Fruit fly (Drosophila melanogaster) whole organism, embryonic: ENCODE data around the gene CG11791.
A peak's percentile ranks its signal among the peaks of the same experiment; 100 is the strongest.

Experiments
- CG10209 ChIP-seq: fragments of 200-800 bp; sonication (Bioruptor generic); optimal IDR thresholded peaks from 3 replicates; lab custom pipeline; 2017; ENCODE audit warnings: missing biosample characterization, mild to moderate bottlenecking, missing genetic modification characterization, missing genetic modification reagents
- CG10274 ChIP-seq: fragments of 200-800 bp; sonication (Bioruptor generic); optimal IDR thresholded peaks from 3 replicates; lab custom pipeline; 2017; ENCODE audit warnings: missing biosample characterization, mild to moderate bottlenecking, missing genetic modification characterization
- CG10959 ChIP-seq: fragments of 200-800 bp; sonication (Bioruptor generic); IDR thresholded peaks from 2 replicates; pipeline ENCODE4 v1.3.6; 2022; ENCODE audit warnings: missing biosample characterization, missing genetic modification characterization
- CG12744 ChIP-seq: fragments of 200-800 bp; sonication (Bioruptor generic); optimal IDR thresholded peaks from 2 replicates; lab custom pipeline; 2016; ENCODE audit warnings: missing biosample characterization, missing genetic modification characterization
- CG14050 ChIP-seq: fragments of 200-800 bp; sonication (Bioruptor generic); IDR thresholded peaks from 3 replicates; pipeline ENCODE4 v1.3.6; 2022; ENCODE audit warnings: missing biosample characterization, missing genetic modification characterization
- CG14710 ChIP-seq: fragments of 200-800 bp; sonication (Bioruptor generic); optimal IDR thresholded peaks from 3 replicates; lab custom pipeline; 2019; ENCODE audit warnings: missing biosample characterization, mild to moderate bottlenecking, missing genetic modification characterization, moderate library complexity
- CG14860 ChIP-seq: fragments of 200-800 bp; sonication (Bioruptor generic); IDR thresholded peaks from 3 replicates; pipeline ENCODE4 v1.3.6; 2022; ENCODE audit warnings: missing biosample characterization, missing genetic modification characterization; ENCODE audit not compliant: partially characterized antibody
- CG16815 ChIP-seq: fragments of 200-800 bp; sonication (Bioruptor generic); optimal IDR thresholded peaks from 3 replicates; lab custom pipeline; 2017; ENCODE audit warnings: missing biosample characterization, mild to moderate bottlenecking, missing genetic modification characterization
- CG18262 ChIP-seq: fragments of 200-800 bp; optimal IDR thresholded peaks from 3 replicates; lab custom pipeline; 2019; ENCODE audit warnings: missing biosample characterization, mild to moderate bottlenecking, missing genetic modification characterization, moderate library complexity
- CG1832 ChIP-seq: fragments of 200-800 bp; sonication (Bioruptor generic); optimal IDR thresholded peaks from 2 replicates; lab custom pipeline; 2017; ENCODE audit warnings: missing biosample characterization, mild to moderate bottlenecking, missing genetic modification characterization, inconsistent platforms
- CG30020 ChIP-seq: fragments of 200-800 bp; optimal IDR thresholded peaks from 2 replicates; lab custom pipeline; 2019; ENCODE audit warnings: missing biosample characterization, mild to moderate bottlenecking, missing genetic modification characterization, moderate library complexity
- CG3065 ChIP-seq: fragments of 200-800 bp; sonication (Bioruptor generic); optimal IDR thresholded peaks from 2 replicates; lab custom pipeline; 2016; ENCODE audit warnings: missing biosample characterization, missing genetic modification characterization
- CG31224 ChIP-seq: fragments of 200-800 bp; sonication (Bioruptor generic); IDR thresholded peaks from 2 replicates; pipeline ENCODE4 v1.3.6; 2022; ENCODE audit warnings: missing biosample characterization, missing genetic modification characterization
- CG32772 ChIP-seq: fragments of 200-800 bp; sonication (Bioruptor generic); IDR thresholded peaks from 2 replicates; pipeline ENCODE4 v1.3.6; 2022; ENCODE audit warnings: missing biosample characterization, missing genetic modification characterization
- CG6254 ChIP-seq: fragments of 200-800 bp; sonication (Bioruptor generic); optimal IDR thresholded peaks from 3 replicates; lab custom pipeline; 2017; ENCODE audit warnings: mild to moderate bottlenecking, missing biosample characterization, missing genetic modification reagents, missing genetic modification characterization
- CG6272 ChIP-seq: fragments of 200-800 bp; sonication (Bioruptor generic); IDR thresholded peaks from 2 replicates; pipeline ENCODE4 v1.3.6; 2022; ENCODE audit warnings: missing biosample characterization, missing genetic modification characterization
- CG6654 ChIP-seq: fragments of 200-800 bp; sonication (Bioruptor generic); optimal IDR thresholded peaks from 2 replicates; lab custom pipeline; 2017; ENCODE audit warnings: missing biosample characterization, mild to moderate bottlenecking, missing genetic modification characterization
- CG6854 ChIP-seq: fragments of 200-800 bp; sonication (Bioruptor generic); optimal IDR thresholded peaks from 3 replicates; lab custom pipeline; 2017; ENCODE audit warnings: missing biosample characterization, mild to moderate bottlenecking, missing genetic modification characterization
- CG7745 ChIP-seq: fragments of 200-800 bp; sonication (Bioruptor generic); optimal IDR thresholded peaks from 2 replicates; lab custom pipeline; 2018; ENCODE audit warnings: missing biosample characterization, mild to moderate bottlenecking, missing genetic modification characterization, moderate library complexity
- CG8290 ChIP-seq, 3 experiments: fragments of 200-800 bp; sonication (Bioruptor generic); optimal IDR thresholded peaks; 2 replicates each; lab custom pipeline; 2016 to 2019; ENCODE audit warnings: missing biosample characterization in 3 of 3, missing genetic modification characterization in 3 of 3, mild to moderate bottlenecking in 2 of 3, moderate library complexity in 1 of 3
- CG9876 ChIP-seq: fragments of 200-800 bp; sonication (Bioruptor generic); optimal IDR thresholded peaks from 2 replicates; lab custom pipeline; 2016; ENCODE audit warnings: missing biosample characterization, missing genetic modification characterization
- CHES-1-like ChIP-seq: fragments of 200-800 bp; sonication (Bioruptor generic); optimal IDR thresholded peaks from 2 replicates; lab custom pipeline; 2016; ENCODE audit warnings: missing biosample characterization, missing genetic modification characterization
- Dad ChIP-seq: fragments of 200-800 bp; sonication (Bioruptor generic); optimal IDR thresholded peaks from 3 replicates; lab custom pipeline; 2016; ENCODE audit warnings: missing biosample characterization, missing genetic modification characterization
- E2f1 ChIP-seq: fragments of 200-800 bp; sonication (Bioruptor generic); IDR thresholded peaks from 2 replicates; pipeline ENCODE4 v1.3.6; 2022; ENCODE audit warnings: missing biosample characterization, missing genetic modification characterization
- HmgZ ChIP-seq: fragments of 200-800 bp; sonication (Bioruptor generic); optimal IDR thresholded peaks from 2 replicates; lab custom pipeline; 2018; ENCODE audit warnings: missing biosample characterization, mild to moderate bottlenecking, missing genetic modification characterization
- MESR4 ChIP-seq: fragments of 200-800 bp; sonication (Bioruptor generic); optimal IDR thresholded peaks from 2 replicates; lab custom pipeline; 2018; ENCODE audit warnings: missing biosample characterization, mild to moderate bottlenecking, missing genetic modification characterization, moderate library complexity
- MTF-1 ChIP-seq: fragments of 200-800 bp; sonication (Bioruptor generic); optimal IDR thresholded peaks from 2 replicates; lab custom pipeline; 2018; ENCODE audit warnings: missing biosample characterization, mild to moderate bottlenecking, missing genetic modification characterization, borderline replicate concordance
- Mrtf ChIP-seq: fragments of 200-800 bp; sonication (Bioruptor generic); IDR thresholded peaks from 3 replicates; pipeline ENCODE4 v1.3.6; 2022; ENCODE audit warnings: missing biosample characterization, missing genetic modification characterization
- Optix ChIP-seq: fragments of 200-800 bp; sonication (Bioruptor generic); IDR thresholded peaks from 3 replicates; pipeline ENCODE4 v1.3.6; 2022; ENCODE audit warnings: missing biosample characterization, missing genetic modification characterization
- Side ChIP-seq: fragments of 200-800 bp; sonication (Bioruptor generic); optimal IDR thresholded peaks from 2 replicates; lab custom pipeline; 2016; ENCODE audit warnings: missing biosample characterization, missing genetic modification characterization
- Sry-δ ChIP-seq: fragments of 200-800 bp; sonication (Bioruptor generic); optimal IDR thresholded peaks from 2 replicates; lab custom pipeline; 2016; ENCODE audit warnings: missing biosample characterization, missing genetic modification characterization
- al ChIP-seq: fragments of 200-800 bp; sonication (Bioruptor generic); IDR thresholded peaks from 2 replicates; pipeline ENCODE4 v1.3.6; 2022; ENCODE audit warnings: missing biosample characterization, missing genetic modification characterization
- ato ChIP-seq: fragments of 200-800 bp; sonication (Bioruptor generic); IDR thresholded peaks from 2 replicates; pipeline ENCODE4 v1.3.6; 2022; ENCODE audit warnings: missing biosample characterization, missing genetic modification characterization; ENCODE audit not compliant: partially characterized antibody
- bbx ChIP-seq: fragments of 200-800 bp; sonication (Bioruptor generic); IDR thresholded peaks from 2 replicates; pipeline ENCODE4 v1.3.6; 2022; ENCODE audit warnings: missing biosample characterization, missing genetic modification characterization; ENCODE audit not compliant: partially characterized antibody
- bigmax ChIP-seq: fragments of 200-800 bp; sonication (Bioruptor generic); optimal IDR thresholded peaks from 2 replicates; lab custom pipeline; 2018; ENCODE audit warnings: missing biosample characterization, mild to moderate bottlenecking, missing genetic modification characterization
- dm ChIP-seq: fragments of 200-800 bp; sonication (Bioruptor generic); optimal IDR thresholded peaks from 3 replicates; lab custom pipeline; 2016; ENCODE audit warnings: missing biosample characterization, missing genetic modification characterization
- fd3F ChIP-seq: fragments of 200-800 bp; sonication (Bioruptor generic); optimal IDR thresholded peaks from 2 replicates; lab custom pipeline; 2018; ENCODE audit warnings: missing biosample characterization, mild to moderate bottlenecking, missing genetic modification characterization, moderate library complexity
- hb ChIP-seq: fragments of 200-800 bp; sonication (Bioruptor generic); IDR thresholded peaks from 3 replicates; pipeline ENCODE4 v1.3.6; 2022; ENCODE audit warnings: missing biosample characterization, missing genetic modification characterization; ENCODE audit not compliant: partially characterized antibody
- lola ChIP-seq, 3 experiments: fragments of >200 bp in 2 of 3; fragments of 200-800 bp in 1 of 3; sonication (Bioruptor generic) in 1 of 3; optimal IDR thresholded peaks; 2 replicates each; lab custom pipeline; 2017 to 2019; ENCODE audit warnings: missing biosample characterization in 3 of 3, missing genetic modification characterization in 3 of 3, mild to moderate bottlenecking in 1 of 3, moderate library complexity in 1 of 3
- nau ChIP-seq: fragments of 200-800 bp; sonication (Bioruptor generic); optimal IDR thresholded peaks from 3 replicates; lab custom pipeline; 2017; ENCODE audit warnings: missing biosample characterization, mild to moderate bottlenecking, missing genetic modification characterization, missing genetic modification reagents
- nerfin-1 ChIP-seq: fragments of 200-800 bp; sonication (Bioruptor generic); optimal IDR thresholded peaks from 3 replicates; lab custom pipeline; 2019; ENCODE audit warnings: missing biosample characterization, mild to moderate bottlenecking, missing genetic modification characterization, moderate library complexity
- p53 ChIP-seq: fragments of 200-800 bp; sonication (Bioruptor generic); optimal IDR thresholded peaks from 2 replicates; lab custom pipeline; 2016; ENCODE audit warnings: missing biosample characterization, missing genetic modification characterization
- pho ChIP-seq: fragments of 200-800 bp; sonication (Bioruptor generic); optimal IDR thresholded peaks from 2 replicates; lab custom pipeline; 2016; ENCODE audit warnings: missing biosample characterization, missing genetic modification characterization
- repo ChIP-seq: fragments of 200-800 bp; sonication (Bioruptor generic); optimal IDR thresholded peaks from 2 replicates; lab custom pipeline; 2016; ENCODE audit warnings: missing biosample characterization, missing genetic modification characterization
- run ChIP-seq: fragments of 200-800 bp; sonication (Bioruptor generic); optimal IDR thresholded peaks from 3 replicates; lab custom pipeline; 2018; ENCODE audit warnings: missing biosample characterization, mild to moderate bottlenecking, missing genetic modification characterization
- seq ChIP-seq: fragments of 200-800 bp; sonication (Bioruptor generic); IDR thresholded peaks from 2 replicates; pipeline ENCODE4 v1.3.6; 2022; ENCODE audit warnings: missing biosample characterization, missing genetic modification characterization
- sna ChIP-seq: fragments of 200-800 bp; sonication (Bioruptor generic); IDR thresholded peaks from 2 replicates; pipeline ENCODE4 v1.3.6; 2022; ENCODE audit warnings: missing biosample characterization, missing genetic modification characterization; ENCODE audit not compliant: partially characterized antibody
- ssp ChIP-seq: fragments of 200-800 bp; sonication (Bioruptor generic); IDR thresholded peaks from 2 replicates; pipeline ENCODE4 v1.3.6; 2022; ENCODE audit warnings: missing biosample characterization, missing genetic modification characterization
- tin ChIP-seq: fragments of 200-800 bp; sonication (Bioruptor generic); optimal IDR thresholded peaks from 3 replicates; lab custom pipeline; 2016; ENCODE audit warnings: missing biosample characterization, missing genetic modification characterization
- wek ChIP-seq: fragments of 200-800 bp; sonication (Bioruptor generic); optimal IDR thresholded peaks from 3 replicates; lab custom pipeline; 2018; ENCODE audit warnings: missing biosample characterization, mild to moderate bottlenecking, missing genetic modification characterization, moderate library complexity

CG11791 gene

DNA sequence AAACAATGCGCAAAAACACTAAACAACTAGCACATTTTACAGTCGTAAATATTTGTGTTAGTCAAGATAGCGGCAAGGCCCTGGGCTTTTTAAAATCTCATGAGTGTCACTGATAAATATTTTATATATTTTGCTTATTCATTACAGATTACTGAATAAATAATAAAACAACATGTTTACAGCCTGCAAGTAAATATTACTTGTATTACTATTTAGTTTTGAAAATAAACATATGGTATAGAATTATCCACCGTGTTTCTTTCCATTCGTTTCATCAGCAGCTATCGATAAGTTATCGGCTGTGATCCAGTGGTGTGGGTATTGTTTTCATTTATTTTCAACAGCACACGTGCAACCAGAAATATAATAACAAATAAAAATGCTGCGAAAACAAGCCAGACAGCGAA lies 25.1 kb downstream of the CG11791 start, which contains the start of the genes shams and CG11920 (continued):
- TF ChIP-seq MESR4 (peak; percentile 50), al (GFP tag; lab: Robert Waterston, UW) (no peak), CG18262 (tag; lab: Kevin White, UChicago) (peak; percentile 3), CG16815 (GFP tag; lab: Kevin White, UChicago) (no peak), p53 (GFP tag; lab: Kevin White, UChicago) (no peak), CG14710 (tag; lab: Kevin White, UChicago) (peak; percentile 63), Optix (GFP tag; lab: Robert Waterston, UW) (no peak), CG8290 (GFP tag; optimal IDR thresholded peaks at IDR 0.05; lab: Kevin White, UChicago) (peak; percentile 20), CG8290 (tag; optimal IDR thresholded peaks at IDR 0.05; lab: Kevin White, UChicago) (peak in 1 of 2 experiments; percentile 16), hb (GFP tag; lab: Robert Waterston, UW) (no peak), fd3F (GFP tag; lab: Kevin White, UChicago) (no peak), CG6654 (GFP tag; lab: Kevin White, UChicago) (no peak), CG7745 (tag; lab: Kevin White, UChicago) (no peak), CG30020 (tag; lab: Kevin White, UChicago) (peak; percentile 97), CG12744 (GFP tag; lab: Kevin White, UChicago) (no peak), CG1832 (GFP tag; lab: Kevin White, UChicago) (no peak), ato (peak; percentile 57; the same call in 1 of the 2 replicates), CG3065 (GFP tag; lab: Kevin White, UChicago) (no peak), nerfin-1 (peak; percentile 48), Mrtf (GFP tag; lab: Robert Waterston, UW) (no peak), CG14050 (GFP tag; lab: Robert Waterston, UW) (no peak), bbx (GFP tag; lab: Robert Waterston, UW) (peak; percentile 33; the same call in 1 of the 2 replicates), CG32772 (GFP tag; lab: Robert Waterston, UW) (no peak), wek (GFP tag; lab: Kevin White, UChicago) (peak; percentile 77), CHES-1-like (no peak), CG10274 (GFP tag; lab: Kevin White, UChicago) (no peak), HmgZ (tag; lab: Kevin White, UChicago) (peak; percentile 23), E2f1 (GFP tag; lab: Robert Waterston, UW) (no peak), repo (GFP tag; lab: Kevin White, UChicago) (no peak), CG14860 (GFP tag; lab: Robert Waterston, UW) (peak; percentile 45; the same call in 1 of the 3 replicates), CG6272 (GFP tag; lab: Robert Waterston, UW) (no peak), MTF-1 (GFP tag; lab: Kevin White, UChicago) (no peak), CG9876 (no peak), Side (no peak), dm (GFP tag; lab: Kevin White, UChicago) (peak; percentile 80), Sry-δ (GFP tag; lab: Kevin White, UChicago) (no peak), CG6254 (GFP tag; lab: Kevin White, UChicago) (no peak), bigmax (GFP tag; lab: Kevin White, UChicago) (no peak), tin (GFP tag; lab: Kevin White, UChicago) (no peak), run (tag; lab: Kevin White, UChicago) (no peak), pho (no peak), CG10209 (GFP tag; lab: Kevin White, UChicago) (no peak), sna (GFP tag; lab: Robert Waterston, UW) (no peak; the same call in 1 of the 2 replicates), Dad (GFP tag; lab: Kevin White, UChicago) (no peak), lola (GFP tag; optimal IDR thresholded peaks at IDR 0.05; lab: Kevin White, UChicago) (peak in 1 of 3 experiments; percentile 25), CG10959 (GFP tag; lab: Robert Waterston, UW) (no peak), nau (GFP tag; lab: Kevin White, UChicago) (no peak), CG6854 (GFP tag; lab: Kevin White, UChicago) (no peak), CG31224 (GFP tag; lab: Robert Waterston, UW) (no peak), ssp (GFP tag; lab: Robert Waterston, UW) (no peak), seq (GFP tag; lab: Robert Waterston, UW) (no peak)
